Worm (Caenorhabditis elegans) whole organism, young adult: ENCODE measurements around the gene anmt-2.

Experiments used
- Y79H2A.3 ChIP-seq: fragments of 200-800 bp; sonication (Bioruptor generic); conservative IDR thresholded peaks from 2 replicates; pipeline ENCODE4 v1.3.6; 2022; ENCODE audit warnings: missing genetic modification reagents, missing genetic modification characterization, missing compliant biosample characterization
- bed-2 ChIP-seq: fragments of 200-800 bp; sonication (Bioruptor generic); IDR thresholded peaks from 2 replicates; pipeline ENCODE4 v1.3.6; 2022; ENCODE audit warnings: missing genetic modification reagents, missing genetic modification characterization, missing compliant biosample characterization
- hmg-1.2 ChIP-seq: fragments of 200-800 bp; sonication (Bioruptor generic); IDR thresholded peaks from 2 replicates; pipeline ENCODE4 v1.3.6; 2022; ENCODE audit warnings: missing genetic modification reagents, missing genetic modification characterization, missing compliant biosample characterization

- TF ChIP-seq Y79H2A.3 (no peak), bed-2 (GFP tag; lab: Robert Waterston, UW) (no peak), hmg-1.2 (GFP tag; lab: Robert Waterston, UW) (no peak)
Observed at ce11 chrIII:6176761-6177160, 19.2 kb upstream of the anmt-2 start, which contains the start of gene F42A10.6.
